In genomic region chrIII:7524830-7525344, ce11 we compare ENCODE assay signal across 5 worm cellular contexts.
TF ChIP-seq lines count a peak whose summit lies in the region.

No protein-coding gene starts in this region.

TF ChIP-seq in whole organism, L1 larva, 84 proteins besides CTCF, POLR2A, EP300 and RAD21 (continues in another document):
- TF ChIP-seq nhr-85 (tag; lab: Kevin White, UChicago) (peak; percentile 69), hlh-4 (tag; optimal IDR thresholded peaks at IDR 0.05; lab: Kevin White, UChicago) (no peak), sptf-1 (tag; optimal IDR thresholded peaks at IDR 0.05; lab: Kevin White, UChicago) (no peak), unc-30 (tag; optimal IDR thresholded peaks at IDR 0.05; lab: Kevin White, UChicago) (no peak), lsy-2 (tag; optimal IDR thresholded peaks at IDR 0.05; lab: Kevin White, UChicago) (peak; percentile 47 to 92), snpc-4 (tag; optimal IDR thresholded peaks at IDR 0.05; lab: Kevin White, UChicago) (no peak), unc-130 (tag; optimal IDR thresholded peaks at IDR 0.05; lab: Kevin White, UChicago) (peak; percentile 16), snu-23 (GFP tag; optimal IDR thresholded peaks at IDR 0.05; lab: Kevin White, UChicago) (peak; percentile 15), hpl-2 (GFP tag; optimal IDR thresholded peaks at IDR 0.05; lab: Kevin White, UChicago) (no peak), ces-1 (GFP tag; optimal IDR thresholded peaks at IDR 0.05; lab: Kevin White, UChicago) (no peak), nhr-71 (tag; optimal IDR thresholded peaks at IDR 0.05; lab: Kevin White, UChicago) (peak; percentile 41), nhr-76 (tag; optimal IDR thresholded peaks at IDR 0.05; lab: Kevin White, UChicago) (no peak), egl-13 (tag; optimal IDR thresholded peaks at IDR 0.05; lab: Kevin White, UChicago) (no peak), lin-14 (GFP tag; optimal IDR thresholded peaks at IDR 0.05; lab: Kevin White, UChicago) (peak; percentile 39), hlh-17 (GFP tag; optimal IDR thresholded peaks at IDR 0.05; lab: Kevin White, UChicago; ENCODE audit: borderline replicate concordance) (no peak), rnt-1 (tag; optimal IDR thresholded peaks at IDR 0.05; lab: Kevin White, UChicago) (peak; percentile 49), skn-1 (tag; optimal IDR thresholded peaks at IDR 0.05; lab: Kevin White, UChicago) (no peak), lin-15B (tag; optimal IDR thresholded peaks at IDR 0.05; lab: Kevin White, UChicago) (no peak), ceh-82 (tag; optimal IDR thresholded peaks at IDR 0.05; lab: Kevin White, UChicago) (no peak)

TF ChIP-seq in whole organism, L2 larva, 48 proteins besides CTCF, POLR2A, EP300 and RAD21:
- TF ChIP-seq mab-5 (tag; optimal IDR thresholded peaks at IDR 0.05; lab: Kevin White, UChicago): peak; percentile 63
- no peak for TF ChIP-seq unc-39 (tag; optimal IDR thresholded peaks at IDR 0.05; lab: Kevin White, UChicago)
- peak; percentile 17 to 86 for TF ChIP-seq lsy-2 (tag; optimal IDR thresholded peaks at IDR 0.05; lab: Kevin White, UChicago)
- TF ChIP-seq nhr-129 (tag; optimal IDR thresholded peaks at IDR 0.05; lab: Kevin White, UChicago): peak; percentile 46
- TF ChIP-seq crh-2 (tag; optimal IDR thresholded peaks at IDR 0.05; lab: Kevin White, UChicago): no peak
- TF ChIP-seq unc-55 (GFP tag; optimal IDR thresholded peaks at IDR 0.05; lab: Kevin White, UChicago): peak; percentile 18
TF ChIP-seq in whole organism, L2 larva: peak in this region for 4.

TF ChIP-seq in whole organism, L3 larva, 47 proteins besides CTCF, POLR2A, EP300 and RAD21:
- TF ChIP-seq egl-27 (tag; optimal IDR thresholded peaks at IDR 0.05; lab: Kevin White, UChicago) (no peak), elt-1 (tag; optimal IDR thresholded peaks at IDR 0.05; lab: Kevin White, UChicago) (no peak), ztf-11 (tag; optimal IDR thresholded peaks at IDR 0.05; lab: Kevin White, UChicago) (no peak), nhr-25 (tag; optimal IDR thresholded peaks at IDR 0.05; lab: Kevin White, UChicago) (no peak), ceh-16 (tag; optimal IDR thresholded peaks at IDR 0.05; lab: Kevin White, UChicago) (no peak), snpc-4 (tag; optimal IDR thresholded peaks at IDR 0.05; lab: Kevin White, UChicago) (no peak), ama-1 (optimal IDR thresholded peaks at IDR 0.05; lab: Kevin White, UChicago) (no peak), nfya-1 (tag; optimal IDR thresholded peaks at IDR 0.05; lab: Kevin White, UChicago; ENCODE audit: insufficient read depth) (peak; percentile 72), elt-3 (tag; optimal IDR thresholded peaks at IDR 0.05; lab: Kevin White, UChicago) (no peak)
TF ChIP-seq in whole organism, L3 larva: peak in this region for 1.

TF ChIP-seq in whole organism, L4 larva, 104 proteins besides CTCF, POLR2A, EP300 and RAD21:
- peak; percentile 13 for TF ChIP-seq hlh-30 (tag; optimal IDR thresholded peaks at IDR 0.05; lab: Kevin White, UChicago; ENCODE audit: insufficient read depth)
- TF ChIP-seq lsy-2 (tag; optimal IDR thresholded peaks at IDR 0.05; lab: Kevin White, UChicago): peak; percentile 40 to 76
- TF ChIP-seq unc-62 (GFP tag; optimal IDR thresholded peaks at IDR 0.05 in 1 of 2; lab: Kevin White, UChicago): peak in 1 of 2 experiments; percentile 74
- no peak for TF ChIP-seq unc-62 (tag; optimal IDR thresholded peaks at IDR 0.05; lab: Kevin White, UChicago)
- no peak for TF ChIP-seq lin-39 (tag; optimal IDR thresholded peaks at IDR 0.05; lab: Kevin White, UChicago)
- no peak for TF ChIP-seq nhr-237 (tag; optimal IDR thresholded peaks at IDR 0.05; lab: Kevin White, UChicago)
- TF ChIP-seq nhr-48 (tag; optimal IDR thresholded peaks at IDR 0.05; lab: Kevin White, UChicago): no peak

TF ChIP-seq in whole organism, mixed stage, embryonic, 35 proteins besides CTCF, POLR2A, EP300 and RAD21:
- TF ChIP-seq nhr-12 (tag; optimal IDR thresholded peaks at IDR 0.05; lab: Kevin White, UChicago) (no peak), drap-1 (GFP tag; optimal IDR thresholded peaks at IDR 0.05; lab: Kevin White, UChicago) (no peak), nhr-237 (tag; optimal IDR thresholded peaks at IDR 0.05; lab: Kevin White, UChicago) (no peak), ceh-83 (GFP tag; optimal IDR thresholded peaks at IDR 0.05; lab: Kevin White, UChicago) (no peak), hlh-1 (tag; optimal IDR thresholded peaks at IDR 0.05; lab: Kevin White, UChicago) (peak; percentile 1), unc-39 (tag; optimal IDR thresholded peaks at IDR 0.05; lab: Kevin White, UChicago) (no peak), unc-62 (GFP tag; optimal IDR thresholded peaks at IDR 0.05; lab: Kevin White, UChicago) (peak; percentile 64), sem-2 (GFP tag; optimal IDR thresholded peaks at IDR 0.05; lab: Kevin White, UChicago) (no peak), lsy-2 (tag; optimal IDR thresholded peaks at IDR 0.05; lab: Kevin White, UChicago) (peak; percentile 15), elt-1 (tag; optimal IDR thresholded peaks at IDR 0.05; lab: Kevin White, UChicago; ENCODE audit: borderline replicate concordance, insufficient read depth) (peak; percentile 27), blmp-1 (tag; optimal IDR thresholded peaks at IDR 0.05; lab: Kevin White, UChicago) (no peak)

Comparison
In these comparisons a context has a peak if more than half of its experiments do, and no peak if none do; other contexts are left out.
1. Of the 29 proteins assayed by ChIP-seq in both whole organism, L4 larva and whole organism, L1 larva: peak only in whole organism, L4 larva: none; only in whole organism, L1 larva: unc-130; in both: lsy-2; in neither: 26; mixed calls (peak in some experiments, not most) for 1.